Worm (Caenorhabditis elegans): Measurements from ENCODE around the gene K06A9.2.
A peak's percentile ranks its signal among the peaks of the same experiment; 100 is the strongest.

The K06A9.2 gene

ce11 chrX:1497581-1497980, 38.6 kb upstream of the K06A9.2 start, which contains the start of gene F09E10.6:
TSS of gene F09E10.6 (minus strand) at chrX:1497681.
- TF ChIP-seq hnd-1 (tag; optimal IDR thresholded peaks at IDR 0.05) (no peak), tra-4 (tag; optimal IDR thresholded peaks at IDR 0.05) (no peak), hmbx-1 (tag; optimal IDR thresholded peaks at IDR 0.05) (no peak), pes-1 (GFP tag; IDR thresholded peaks at IDR 0.05) (no peak), aly-1 (tag; optimal IDR thresholded peaks at IDR 0.05) (no peak), ets-7 (tag; optimal IDR thresholded peaks at IDR 0.05) (no peak), flt-1 (GFP tag; IDR thresholded peaks at IDR 0.05) (no peak), tbx-11 (GFP tag; IDR thresholded peaks at IDR 0.05) (no peak), B0310.2 (tag; optimal IDR thresholded peaks at IDR 0.05) (no peak), tbx-37 (GFP tag; conservative IDR thresholded peaks at IDR 0.05) (no peak), scrt-1 (GFP tag; IDR thresholded peaks at IDR 0.05) (no peak), ama-1 (optimal IDR thresholded peaks at IDR 0.05) (no peak), hmg-4 (GFP tag; optimal IDR thresholded peaks at IDR 0.05) (no peak), sea-1 (GFP tag; conservative IDR thresholded peaks at IDR 0.05) (no peak)

- TF ChIP-seq ama-1 (optimal IDR thresholded peaks at IDR 0.05) (no peak), flt-1 (GFP tag; IDR thresholded peaks at IDR 0.05) (no peak), scrt-1 (GFP tag; IDR thresholded peaks at IDR 0.05) (no peak), sea-1 (GFP tag; conservative IDR thresholded peaks at IDR 0.05) (no peak), hmbx-1 (tag; optimal IDR thresholded peaks at IDR 0.05) (no peak), tra-4 (tag; optimal IDR thresholded peaks at IDR 0.05) (no peak), ceh-13 (GFP tag; optimal IDR thresholded peaks at IDR 0.05) (no peak)
Observed at ce11 chrX:1499499-1499898, 36.7 kb upstream of the K06A9.2 start.

ce11 chrX:1501752-1502151, 34.4 kb upstream of the K06A9.2 start, which contains the start of gene F09E10.7:
TSS of gene F09E10.7 (minus strand) at chrX:1501852.
- TF ChIP-seq aly-1 (tag; optimal IDR thresholded peaks at IDR 0.05) (no peak), F13C5.2 (tag; optimal IDR thresholded peaks at IDR 0.05) (no peak), hmg-4 (GFP tag; optimal IDR thresholded peaks at IDR 0.05) (no peak), flt-1 (GFP tag; IDR thresholded peaks at IDR 0.05) (no peak), tbx-37 (GFP tag; conservative IDR thresholded peaks at IDR 0.05) (no peak)

ce11 chrX:1502490-1502889, 33.7 kb upstream of the K06A9.2 start, which contains the start of gene F09E10.1:
TSS of gene F09E10.1 (plus strand) at chrX:1502790.
- TF ChIP-seq tbx-11 (GFP tag; IDR thresholded peaks at IDR 0.05) = no peak
- TF ChIP-seq pes-1 (GFP tag; IDR thresholded peaks at IDR 0.05) = no peak
- no peak for TF ChIP-seq B0310.2 (tag; optimal IDR thresholded peaks at IDR 0.05)
- no peak for TF ChIP-seq scrt-1 (GFP tag; IDR thresholded peaks at IDR 0.05)
- no peak for TF ChIP-seq sea-1 (GFP tag; conservative IDR thresholded peaks at IDR 0.05)
- TF ChIP-seq hmbx-1 (tag; optimal IDR thresholded peaks at IDR 0.05) = no peak
- no peak for TF ChIP-seq ceh-36 (tag; optimal IDR thresholded peaks at IDR 0.05)
- no peak for TF ChIP-seq ceh-13 (GFP tag; optimal IDR thresholded peaks at IDR 0.05)
- TF ChIP-seq tbx-37 (GFP tag; conservative IDR thresholded peaks at IDR 0.05) = no peak
- no peak for TF ChIP-seq tra-4 (tag; optimal IDR thresholded peaks at IDR 0.05)
- TF ChIP-seq aly-1 (tag; optimal IDR thresholded peaks at IDR 0.05) = no peak
- TF ChIP-seq F13C5.2 (tag; optimal IDR thresholded peaks at IDR 0.05) = no peak
- TF ChIP-seq flt-1 (GFP tag; IDR thresholded peaks at IDR 0.05) = no peak
- TF ChIP-seq hnd-1 (tag; optimal IDR thresholded peaks at IDR 0.05) = no peak

- no peak for TF ChIP-seq hmg-4 (GFP tag; optimal IDR thresholded peaks at IDR 0.05)
- no peak for TF ChIP-seq scrt-1 (GFP tag; IDR thresholded peaks at IDR 0.05)
- TF ChIP-seq tbx-11 (GFP tag; IDR thresholded peaks at IDR 0.05) = no peak
- no peak for TF ChIP-seq pes-1 (GFP tag; IDR thresholded peaks at IDR 0.05)
- no peak for TF ChIP-seq sea-1 (GFP tag; conservative IDR thresholded peaks at IDR 0.05)
- TF ChIP-seq hnd-1 (tag; optimal IDR thresholded peaks at IDR 0.05) = no peak
- no peak for TF ChIP-seq F13C5.2 (tag; optimal IDR thresholded peaks at IDR 0.05)
- no peak for TF ChIP-seq B0310.2 (tag; optimal IDR thresholded peaks at IDR 0.05)
- no peak for TF ChIP-seq tbx-37 (GFP tag; conservative IDR thresholded peaks at IDR 0.05)
- TF ChIP-seq ceh-13 (GFP tag; optimal IDR thresholded peaks at IDR 0.05) = no peak
- TF ChIP-seq ama-1 (optimal IDR thresholded peaks at IDR 0.05) = no peak
- TF ChIP-seq tra-4 (tag; optimal IDR thresholded peaks at IDR 0.05) = no peak
- no peak for TF ChIP-seq hmbx-1 (tag; optimal IDR thresholded peaks at IDR 0.05)
- no peak for TF ChIP-seq ets-7 (tag; optimal IDR thresholded peaks at IDR 0.05)
- no peak for TF ChIP-seq ceh-36 (tag; optimal IDR thresholded peaks at IDR 0.05)
- TF ChIP-seq flt-1 (GFP tag; IDR thresholded peaks at IDR 0.05) = no peak
- no peak for TF ChIP-seq aly-1 (tag; optimal IDR thresholded peaks at IDR 0.05)
Observed at ce11 chrX:1502914-1503313, 33.3 kb upstream of the K06A9.2 start.

- TF ChIP-seq aly-1 (tag; optimal IDR thresholded peaks at IDR 0.05) = no peak
- no peak for TF ChIP-seq ceh-36 (tag; optimal IDR thresholded peaks at IDR 0.05)
- TF ChIP-seq ceh-13 (GFP tag; optimal IDR thresholded peaks at IDR 0.05) = no peak
- TF ChIP-seq tbx-37 (GFP tag; conservative IDR thresholded peaks at IDR 0.05) = no peak
- TF ChIP-seq hmg-4 (GFP tag; optimal IDR thresholded peaks at IDR 0.05) = no peak
- TF ChIP-seq hnd-1 (tag; optimal IDR thresholded peaks at IDR 0.05) = no peak
- TF ChIP-seq tra-4 (tag; optimal IDR thresholded peaks at IDR 0.05) = no peak
Observed at ce11 chrX:1503698-1504501, 32.3 kb upstream of the K06A9.2 start.

ce11 chrX:1504529-1505080, 31.6 kb upstream of the K06A9.2 start:
- no peak for TF ChIP-seq F13C5.2 (tag; optimal IDR thresholded peaks at IDR 0.05)
- no peak for TF ChIP-seq aly-1 (tag; optimal IDR thresholded peaks at IDR 0.05)
- no peak for TF ChIP-seq flt-1 (GFP tag; IDR thresholded peaks at IDR 0.05)

- TF ChIP-seq sea-1 (GFP tag; conservative IDR thresholded peaks at IDR 0.05) = 0 out of 2 replicates have a peak, but pooled peaks have one; percentile 17
Observed at ce11 chrX:1508910-1509309, 27.3 kb upstream of the K06A9.2 start.

Data from whole organism, early embryonic.